Fruit fly (Drosophila melanogaster): ENCODE measurements around the gene Tusp.
A peak's percentile ranks its signal among the peaks of the same experiment; 100 is the strongest.

Tusp gene

dm6 chr3R:27621861-27622260, 14.2 kb downstream of the Tusp start:
- peak; percentile 4 for TF ChIP-seq CG14655 (GFP tag; optimal IDR thresholded peaks at IDR 0.05)
- TF ChIP-seq CG10348 (GFP tag; IDR thresholded peaks at IDR 0.05): no peak
- no peak for TF ChIP-seq Pif1B (GFP tag; optimal IDR thresholded peaks at IDR 0.05)
- TF ChIP-seq CG15710 (tag; optimal IDR thresholded peaks at IDR 0.05): peak; percentile 31
- no peak for TF ChIP-seq Snoo (tag; optimal IDR thresholded peaks at IDR 0.05)
- peak; percentile 42 for TF ChIP-seq CG8159 (tag; optimal IDR thresholded peaks at IDR 0.05)

dm6 chr3R:27622993-27623392, 15.3 kb downstream of the Tusp start:
- TF ChIP-seq D1 (tag; optimal IDR thresholded peaks at IDR 0.05): no peak
- no peak for TF ChIP-seq CG9948 (tag; optimal IDR thresholded peaks at IDR 0.05)
- TF ChIP-seq CG10348 (GFP tag; IDR thresholded peaks at IDR 0.05): no peak
- TF ChIP-seq CG34367 (tag; optimal IDR thresholded peaks at IDR 0.05): no peak

- TF ChIP-seq rn (GFP tag; IDR thresholded peaks at IDR 0.05) (no peak), Snoo (tag; optimal IDR thresholded peaks at IDR 0.05) (no peak)
Observed at dm6 chr3R:27625911-27626310, 18.2 kb downstream of the Tusp start, which contains the start of gene CG5612. CG5612 (minus strand) TSS chr3R:27626011.

- TF ChIP-seq CG17806 (tag; optimal IDR thresholded peaks at IDR 0.05): peak; percentile 100
- peak; percentile 100 for TF ChIP-seq CG12605 (GFP tag; IDR thresholded peaks at IDR 0.05)
- TF ChIP-seq D1 (tag; optimal IDR thresholded peaks at IDR 0.05): peak; percentile 99
- TF ChIP-seq CG32121 (GFP tag; IDR thresholded peaks at IDR 0.05): peak; percentile 100
- peak; percentile 99 for TF ChIP-seq Pif1B (GFP tag; optimal IDR thresholded peaks at IDR 0.05)
- peak; percentile 100 for TF ChIP-seq Ets98B (GFP tag; IDR thresholded peaks at IDR 0.05)
- peak; percentile 99 for TF ChIP-seq CG10348 (GFP tag; IDR thresholded peaks at IDR 0.05)
- peak; percentile 100 for TF ChIP-seq CG14655 (GFP tag; optimal IDR thresholded peaks at IDR 0.05)
- TF ChIP-seq CG15710 (tag; optimal IDR thresholded peaks at IDR 0.05): peak; percentile 100
- TF ChIP-seq CG34367 (tag; optimal IDR thresholded peaks at IDR 0.05): peak; percentile 99
- TF ChIP-seq CG13204 (GFP tag; optimal IDR thresholded peaks at IDR 0.05): peak; percentile 97
- TF ChIP-seq CG8301 (tag; optimal IDR thresholded peaks at IDR 0.05): peak; percentile 100
- TF ChIP-seq gl (tag; optimal IDR thresholded peaks at IDR 0.05): peak; percentile 98
- TF ChIP-seq CG4496 (GFP tag; IDR thresholded peaks at IDR 0.05): peak; percentile 100
- peak; percentile 99 for TF ChIP-seq Pif1A (GFP tag; optimal IDR thresholded peaks at IDR 0.05)
- TF ChIP-seq EcR (GFP tag; optimal IDR thresholded peaks at IDR 0.05): no peak
- TF ChIP-seq CG9948 (tag; optimal IDR thresholded peaks at IDR 0.05): peak; percentile 100
- TF ChIP-seq CG8159 (tag; optimal IDR thresholded peaks at IDR 0.05): peak; percentile 100
- peak; percentile 99 for TF ChIP-seq Snoo (tag; optimal IDR thresholded peaks at IDR 0.05)
- peak; percentile 100 for TF ChIP-seq rn (GFP tag; IDR thresholded peaks at IDR 0.05)
- TF ChIP-seq fd96Ca (GFP tag; IDR thresholded peaks at IDR 0.05): peak; percentile 99
Observed at dm6 chr3R:27636010-27636584, 28.4 kb downstream of the Tusp start, which contains the start of the genes CG5611 and Mtl. CG5611 (minus strand) TSS chr3R:27636060. Mtl (plus strand) TSS chr3R:27636412.

dm6 chr3R:27636720-27637119, 29.0 kb downstream of the Tusp start:
- TF ChIP-seq D1 (tag; optimal IDR thresholded peaks at IDR 0.05): no peak
- TF ChIP-seq CG32121 (GFP tag; IDR thresholded peaks at IDR 0.05): no peak
- no peak for TF ChIP-seq EcR (GFP tag; optimal IDR thresholded peaks at IDR 0.05)
- no peak for TF ChIP-seq CG9948 (tag; optimal IDR thresholded peaks at IDR 0.05)

- no peak for TF ChIP-seq EcR (GFP tag; optimal IDR thresholded peaks at IDR 0.05)
- peak; percentile 0 for TF ChIP-seq CG15710 (tag; optimal IDR thresholded peaks at IDR 0.05)
- no peak for TF ChIP-seq CG14655 (GFP tag; optimal IDR thresholded peaks at IDR 0.05)
- TF ChIP-seq CG8159 (tag; optimal IDR thresholded peaks at IDR 0.05): peak; percentile 22
Observed at dm6 chr3R:27637264-27637860, 29.7 kb downstream of the Tusp start.

- no peak for TF ChIP-seq gl (tag; optimal IDR thresholded peaks at IDR 0.05)
- no peak for TF ChIP-seq CG10348 (GFP tag; IDR thresholded peaks at IDR 0.05)
- no peak for TF ChIP-seq EcR (GFP tag; optimal IDR thresholded peaks at IDR 0.05)
- TF ChIP-seq CG13204 (GFP tag; optimal IDR thresholded peaks at IDR 0.05): no peak
- no peak for TF ChIP-seq Snoo (tag; optimal IDR thresholded peaks at IDR 0.05)
- TF ChIP-seq CG34367 (tag; optimal IDR thresholded peaks at IDR 0.05): no peak
- no peak for TF ChIP-seq CG9948 (tag; optimal IDR thresholded peaks at IDR 0.05)
- TF ChIP-seq rn (GFP tag; IDR thresholded peaks at IDR 0.05): no peak
- TF ChIP-seq CG32121 (GFP tag; IDR thresholded peaks at IDR 0.05): no peak
- no peak for TF ChIP-seq Pif1B (GFP tag; optimal IDR thresholded peaks at IDR 0.05)
- no peak for TF ChIP-seq Pif1A (GFP tag; optimal IDR thresholded peaks at IDR 0.05)
- TF ChIP-seq CG8159 (tag; optimal IDR thresholded peaks at IDR 0.05): no peak
Observed at dm6 chr3R:27643080-27643479, 35.4 kb downstream of the Tusp start.
